Worm (Caenorhabditis elegans) whole organism, midembryonic: ENCODE results near the gene F29A7.4.

Experiments
- T22C8.4 ChIP-seq: fragments of 200-800 bp; sonication (Bioruptor generic); IDR thresholded peaks from 2 replicates; pipeline ENCODE4 v1.3.6; 2022; ENCODE audit warnings: missing genetic modification characterization, missing compliant biosample characterization
- cog-1 ChIP-seq: sonication (generic microtip); optimal IDR thresholded peaks from 2 replicates; lab custom pipeline; 2016; ENCODE audit warnings: missing genetic modification characterization, missing compliant biosample characterization
- klf-2 ChIP-seq: fragments of 200-800 bp; sonication (Bioruptor generic); conservative IDR thresholded peaks from 2 replicates; pipeline ENCODE4 v1.3.6; 2022; ENCODE audit warnings: missing genetic modification reagents, missing genetic modification characterization, missing compliant biosample characterization
- med-1 ChIP-seq: sonication (generic microtip); optimal IDR thresholded peaks from 2 replicates; lab custom pipeline; 2017; ENCODE audit warnings: missing genetic modification characterization, mild to moderate bottlenecking, missing compliant biosample characterization, antibody characterized with exemption, missing genetic modification reagents; ENCODE audit not compliant: insufficient read depth
- ref-1 ChIP-seq: fragments of 200-800 bp; sonication (Bioruptor generic); conservative IDR thresholded peaks from 2 replicates; pipeline ENCODE4 v1.3.6; 2022; ENCODE audit warnings: missing genetic modification reagents, missing genetic modification characterization, missing compliant biosample characterization
- tab-1 ChIP-seq: fragments of 200-800 bp; sonication (Bioruptor generic); IDR thresholded peaks from 2 replicates; pipeline ENCODE4 v1.3.6; 2022; ENCODE audit warnings: missing genetic modification characterization, missing compliant biosample characterization
- ztf-23 ChIP-seq: fragments of 200-800 bp; sonication (Bioruptor generic); IDR thresholded peaks from 2 replicates; pipeline ENCODE4 v1.3.6; 2022; ENCODE audit warnings: missing genetic modification reagents, missing genetic modification characterization, missing compliant biosample characterization

DNA sequence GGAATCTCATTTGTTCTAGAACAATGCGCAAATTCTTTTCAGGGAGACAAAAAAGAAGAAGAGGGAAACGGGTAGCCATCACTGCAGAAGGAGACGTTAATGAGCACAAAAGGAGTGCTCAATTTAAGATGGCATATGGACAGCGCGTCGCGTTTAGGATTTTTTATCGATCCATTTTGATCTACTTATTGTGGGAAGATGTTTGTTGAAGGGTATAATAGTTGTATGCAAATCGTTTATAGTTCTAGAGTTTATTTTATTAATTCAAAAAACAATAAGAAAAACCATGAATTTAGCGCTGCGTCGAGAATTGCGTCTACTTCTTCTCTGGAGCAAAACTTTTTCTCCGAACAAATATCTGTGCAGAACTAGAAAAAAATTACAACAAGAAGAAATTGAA, 23.7 kb downstream of the F29A7.4 start, which contains the start of gene sdz-9:
- TF ChIP-seq tab-1 (GFP tag; lab: Robert Waterston, UW), result no peak
- no peak for TF ChIP-seq ztf-23
- TF ChIP-seq klf-2 (GFP tag; lab: Robert Waterston, UW), result no peak
- TF ChIP-seq T22C8.4 (GFP tag; lab: Robert Waterston, UW), result no peak
- TF ChIP-seq cog-1, result no peak
- no peak for TF ChIP-seq ref-1 (GFP tag; lab: Robert Waterston, UW)
- no peak for TF ChIP-seq med-1 (GFP tag; lab: Kevin White, UChicago)
